Fruit fly (Drosophila melanogaster) whole organism, prepupa: ENCODE measurements around the gene CG42819.
A peak's percentile ranks its signal among the peaks of the same experiment; 100 is the strongest.

Source experiments
- CG10631 ChIP-seq: fragments of 200-800 bp; sonication (Bioruptor generic); optimal IDR thresholded peaks from 2 replicates; lab custom pipeline; 2016; ENCODE audit warnings: missing biosample characterization, missing genetic modification characterization
- CG31627 ChIP-seq: fragments of 200-800 bp; sonication (Bioruptor generic); optimal IDR thresholded peaks from 3 replicates; lab custom pipeline; 2016; ENCODE audit warnings: missing biosample characterization, missing genetic modification characterization
- CG8632 ChIP-seq: fragments of 200-800 bp; sonication (Bioruptor generic); optimal IDR thresholded peaks from 3 replicates; lab custom pipeline; 2016; ENCODE audit warnings: missing biosample characterization, missing genetic modification characterization
- CG9139 ChIP-seq: fragments of 200-800 bp; sonication (Bioruptor generic); optimal IDR thresholded peaks from 3 replicates; lab custom pipeline; 2017; ENCODE audit warnings: missing biosample characterization, mild to moderate bottlenecking, missing genetic modification characterization
- Eip93F ChIP-seq: fragments of 200-800 bp; sonication (Bioruptor generic); optimal IDR thresholded peaks from 2 replicates; lab custom pipeline; 2016; ENCODE audit warnings: missing biosample characterization, mild to moderate bottlenecking, missing genetic modification characterization
- Hr38 ChIP-seq: sonication (Bioruptor generic); optimal IDR thresholded peaks from 2 replicates; lab custom pipeline; 2016; ENCODE audit warnings: missing biosample characterization, missing genetic modification characterization
- Hr39 ChIP-seq: fragments of 200-800 bp; sonication (Bioruptor generic); optimal IDR thresholded peaks from 2 replicates; lab custom pipeline; 2016; ENCODE audit warnings: missing biosample characterization, missing genetic modification characterization
- Hr4 ChIP-seq: fragments of 200-800 bp; sonication (Bioruptor generic); optimal IDR thresholded peaks from 3 replicates; lab custom pipeline; 2016; ENCODE audit warnings: missing biosample characterization, missing genetic modification characterization
- Met ChIP-seq: fragments of 200-800 bp; sonication (Bioruptor generic); optimal IDR thresholded peaks from 3 replicates; lab custom pipeline; 2016; ENCODE audit warnings: missing biosample characterization, missing genetic modification characterization
- OdsH ChIP-seq: fragments of 200-800 bp; sonication (Bioruptor generic); optimal IDR thresholded peaks from 3 replicates; lab custom pipeline; 2016; ENCODE audit warnings: missing biosample characterization, missing genetic modification characterization
- eg ChIP-seq: fragments of 200-800 bp; sonication (Bioruptor generic); IDR thresholded peaks from 3 replicates; pipeline ENCODE4 v1.3.6; 2022; ENCODE audit warnings: missing biosample characterization, missing genetic modification characterization
- fd85E ChIP-seq: fragments of 200-800 bp; sonication (Bioruptor generic); optimal IDR thresholded peaks from 3 replicates; lab custom pipeline; 2016; ENCODE audit warnings: missing biosample characterization, missing genetic modification characterization
- topi ChIP-seq: fragments of 200-800 bp; sonication (Bioruptor generic); optimal IDR thresholded peaks from 3 replicates; lab custom pipeline; 2016; ENCODE audit warnings: missing biosample characterization, missing genetic modification characterization

DNA sequence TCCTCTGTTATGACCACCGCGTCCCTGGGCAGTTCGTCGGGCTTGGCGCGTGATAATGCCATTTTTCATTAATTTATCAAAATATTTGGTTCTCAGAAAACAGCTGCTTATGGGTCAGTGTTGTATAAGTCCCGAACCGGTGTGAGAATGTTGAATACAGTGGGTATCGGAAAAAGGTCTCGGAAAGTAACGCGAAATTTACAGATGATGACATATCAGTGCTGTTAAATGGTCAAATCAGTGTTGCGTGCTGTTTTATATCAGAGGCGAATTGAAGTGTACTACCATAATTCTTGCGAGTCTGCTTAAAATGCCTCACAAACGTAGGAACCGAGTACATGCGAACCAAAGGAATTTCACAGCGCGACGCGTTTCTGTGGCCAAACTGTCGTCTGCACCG, 6.5 kb downstream of the CG42819 start, which contains the start of the genes CG13392 and Rcd4:
- TF ChIP-seq topi (GFP tag; lab: Kevin White, UChicago) (peak; percentile 76), CG9139 (GFP tag; lab: Kevin White, UChicago) (no peak), Met (GFP tag; lab: Kevin White, UChicago) (peak; percentile 57), OdsH (peak; percentile 63), CG10631 (GFP tag; lab: Kevin White, UChicago) (peak; percentile 62), Eip93F (GFP tag; lab: Kevin White, UChicago) (no peak), eg (GFP tag; lab: Robert Waterston, UW) (peak; percentile 64), CG31627 (GFP tag; lab: Kevin White, UChicago) (peak; percentile 80), Hr39 (GFP tag; lab: Kevin White, UChicago) (peak; percentile 66), Hr4 (GFP tag; lab: Kevin White, UChicago) (peak; percentile 35), Hr38 (GFP tag; lab: Kevin White, UChicago) (no peak), fd85E (GFP tag; lab: Kevin White, UChicago) (peak; percentile 21), CG8632 (GFP tag; lab: Kevin White, UChicago) (peak; percentile 26)
